Fruit fly (Drosophila melanogaster) whole organism, embryonic: ENCODE data around the gene polo.

Source experiments
- Antp ChIP-seq: fragments of 200-800 bp; sonication (Bioruptor generic); optimal IDR thresholded peaks from 3 replicates; lab custom pipeline; 2016; ENCODE audit warnings: missing biosample characterization, missing genetic modification characterization
- CG10147 ChIP-seq: fragments of 200-800 bp; sonication (Bioruptor generic); optimal IDR thresholded peaks from 2 replicates; lab custom pipeline; 2019; ENCODE audit warnings: missing biosample characterization, mild to moderate bottlenecking, missing genetic modification characterization, moderate library complexity
- CG12219 ChIP-seq: fragments of 200-800 bp; sonication (Bioruptor generic); optimal IDR thresholded peaks from 3 replicates; lab custom pipeline; 2018; ENCODE audit warnings: missing biosample characterization, mild to moderate bottlenecking, missing genetic modification characterization
- CG13287 ChIP-seq: fragments of 200-800 bp; sonication (Bioruptor generic); IDR thresholded peaks from 2 replicates; pipeline ENCODE4 v1.3.6; 2022; ENCODE audit warnings: missing biosample characterization, missing genetic modification characterization; ENCODE audit not compliant: partially characterized antibody
- CG14667 ChIP-seq: fragments of 200-800 bp; sonication (Bioruptor generic); IDR thresholded peaks from 2 replicates; pipeline ENCODE4 v1.3.6; 2022; ENCODE audit warnings: missing biosample characterization, missing genetic modification characterization
- CG15479 ChIP-seq: fragments of 200-800 bp; sonication (Bioruptor generic); optimal IDR thresholded peaks from 3 replicates; lab custom pipeline; 2019; ENCODE audit warnings: missing biosample characterization, mild to moderate bottlenecking, missing genetic modification characterization, moderate library complexity
- CG16813 ChIP-seq: fragments of 200-800 bp; sonication (Bioruptor generic); IDR thresholded peaks from 3 replicates; pipeline ENCODE4 v1.3.6; 2022; ENCODE audit warnings: missing biosample characterization, missing genetic modification characterization; ENCODE audit not compliant: partially characterized antibody
- CG17568 ChIP-seq: fragments of 200-800 bp; sonication (Bioruptor generic); optimal IDR thresholded peaks from 2 replicates; lab custom pipeline; 2018; ENCODE audit warnings: missing biosample characterization, mild to moderate bottlenecking, missing genetic modification characterization, moderate library complexity
- CG18599 ChIP-seq: fragments of 200-800 bp; sonication (Bioruptor generic); optimal IDR thresholded peaks from 3 replicates; lab custom pipeline; 2017; ENCODE audit warnings: missing biosample characterization, missing genetic modification characterization, mild to moderate bottlenecking, moderate library complexity, missing genetic modification reagents
- CG30403 ChIP-seq: fragments of 200-800 bp; sonication (Bioruptor generic); optimal IDR thresholded peaks from 3 replicates; lab custom pipeline; 2016; ENCODE audit warnings: missing biosample characterization, missing genetic modification characterization
- CG31388 ChIP-seq: fragments of 200-800 bp; sonication (Bioruptor generic); optimal IDR thresholded peaks from 2 replicates; lab custom pipeline; 2016; ENCODE audit warnings: missing biosample characterization, missing genetic modification characterization
- CG32772 ChIP-seq: fragments of 200-800 bp; sonication (Bioruptor generic); IDR thresholded peaks from 2 replicates; pipeline ENCODE4 v1.3.6; 2022; ENCODE audit warnings: missing biosample characterization, missing genetic modification characterization
- CG3995 ChIP-seq: fragments of 200-800 bp; sonication (Bioruptor generic); optimal IDR thresholded peaks from 3 replicates; lab custom pipeline; 2016; ENCODE audit warnings: missing biosample characterization, missing genetic modification characterization
- CG4617 ChIP-seq: fragments of 200-800 bp; sonication (Bioruptor generic); optimal IDR thresholded peaks from 3 replicates; lab custom pipeline; 2016; ENCODE audit warnings: missing biosample characterization, missing genetic modification characterization, borderline replicate concordance
- CG6272 ChIP-seq: fragments of 200-800 bp; sonication (Bioruptor generic); IDR thresholded peaks from 2 replicates; pipeline ENCODE4 v1.3.6; 2022; ENCODE audit warnings: missing biosample characterization, missing genetic modification characterization
- CG7372 ChIP-seq: fragments of 200-800 bp; sonication (Bioruptor generic); IDR thresholded peaks from 2 replicates; pipeline ENCODE4 v1.3.6; 2022; ENCODE audit warnings: missing biosample characterization, missing genetic modification characterization
- Camta ChIP-seq: fragments of 200-800 bp; sonication (Bioruptor generic); optimal IDR thresholded peaks from 2 replicates; lab custom pipeline; 2016; ENCODE audit warnings: missing biosample characterization, missing genetic modification characterization
- CrebB ChIP-seq: fragments of 200-800 bp; sonication (Bioruptor generic); optimal IDR thresholded peaks from 3 replicates; lab custom pipeline; 2018; ENCODE audit warnings: missing biosample characterization, mild to moderate bottlenecking, missing genetic modification characterization
- Ets65A ChIP-seq: fragments of 200-800 bp; sonication (Bioruptor generic); peaks from one replicate; lab custom pipeline; 2016; ENCODE audit warnings: missing biosample characterization, missing genetic modification characterization
- Hand ChIP-seq: fragments of 200-800 bp; sonication (Bioruptor generic); optimal IDR thresholded peaks from 2 replicates; lab custom pipeline; 2017; ENCODE audit warnings: mild to moderate bottlenecking, missing biosample characterization, missing genetic modification reagents, missing genetic modification characterization
- Lhr ChIP-seq: fragments of 200-800 bp; sonication (Bioruptor generic); optimal IDR thresholded peaks from 3 replicates; lab custom pipeline; 2017; ENCODE audit warnings: mild to moderate bottlenecking, missing biosample characterization, missing genetic modification reagents, missing genetic modification characterization
- Max ChIP-seq: fragments of 200-800 bp; sonication (Bioruptor generic); optimal IDR thresholded peaks from 2 replicates; lab custom pipeline; 2016; ENCODE audit warnings: missing biosample characterization, mild to moderate bottlenecking, missing genetic modification characterization
- Myb ChIP-seq: fragments of 200-800 bp; sonication (Bioruptor generic); optimal IDR thresholded peaks from 2 replicates; lab custom pipeline; 2016; ENCODE audit warnings: missing biosample characterization, missing genetic modification characterization
- Rfx ChIP-seq: fragments of 200-800 bp; sonication (Bioruptor generic); IDR thresholded peaks from 2 replicates; pipeline ENCODE4 v1.3.6; 2022; ENCODE audit warnings: missing biosample characterization, missing genetic modification characterization
- Scr ChIP-seq: fragments of 200-800 bp; sonication (Bioruptor generic); IDR thresholded peaks from 2 replicates; pipeline ENCODE4 v1.3.6; 2022; ENCODE audit warnings: missing biosample characterization, missing genetic modification characterization; ENCODE audit not compliant: partially characterized antibody
- Spps ChIP-seq: fragments of 200-800 bp; sonication (Bioruptor generic); optimal IDR thresholded peaks from 2 replicates; lab custom pipeline; 2018; ENCODE audit warnings: missing biosample characterization, mild to moderate bottlenecking, missing genetic modification characterization
- Sry-δ ChIP-seq: fragments of 200-800 bp; sonication (Bioruptor generic); optimal IDR thresholded peaks from 2 replicates; lab custom pipeline; 2016; ENCODE audit warnings: missing biosample characterization, missing genetic modification characterization
- Usf ChIP-seq: fragments of 200-800 bp; sonication (Bioruptor generic); optimal IDR thresholded peaks from 2 replicates; lab custom pipeline; 2017; ENCODE audit warnings: missing genotype, missing biosample characterization, missing genetic modification characterization
- Xbp1 ChIP-seq: fragments of 200-800 bp; sonication (Bioruptor generic); optimal IDR thresholded peaks from 3 replicates; lab custom pipeline; 2016; ENCODE audit warnings: missing biosample characterization, mild to moderate bottlenecking, missing genetic modification characterization
- bab2 ChIP-seq: fragments of 200-800 bp; sonication (Bioruptor generic); optimal IDR thresholded peaks from 2 replicates; lab custom pipeline; 2016; ENCODE audit warnings: missing biosample characterization, missing genetic modification characterization
- bcd ChIP-seq: fragments of 200-800 bp; sonication (Bioruptor generic); optimal IDR thresholded peaks from 2 replicates; lab custom pipeline; 2017; ENCODE audit warnings: missing biosample characterization, mild to moderate bottlenecking, missing genetic modification characterization
- cas ChIP-seq: fragments of 200-800 bp; sonication (Bioruptor generic); IDR thresholded peaks from 2 replicates; pipeline ENCODE4 v1.3.6; 2022; ENCODE audit warnings: missing biosample characterization, missing genetic modification characterization
- chn ChIP-seq: fragments of 200-800 bp; sonication (Bioruptor generic); optimal IDR thresholded peaks from 2 replicates; lab custom pipeline; 2016; ENCODE audit warnings: missing biosample characterization, missing genetic modification characterization
- crc ChIP-seq: fragments of 200-800 bp; sonication (Bioruptor generic); optimal IDR thresholded peaks from 2 replicates; lab custom pipeline; 2016; ENCODE audit warnings: missing biosample characterization, missing genetic modification characterization
- da ChIP-seq: fragments of 200-800 bp; sonication (Bioruptor generic); optimal IDR thresholded peaks from 2 replicates; lab custom pipeline; 2016; ENCODE audit warnings: missing biosample characterization, missing genetic modification characterization
- en ChIP-seq: fragments of 200-800 bp; sonication (Bioruptor generic); optimal IDR thresholded peaks from 2 replicates; lab custom pipeline; 2016; ENCODE audit warnings: missing biosample characterization, missing genetic modification characterization
- fd102C ChIP-seq: fragments of 200-800 bp; sonication (Bioruptor generic); optimal IDR thresholded peaks from 2 replicates; lab custom pipeline; 2018; ENCODE audit warnings: missing biosample characterization, mild to moderate bottlenecking, missing genetic modification characterization, moderate library complexity
- gem ChIP-seq: fragments of 200-800 bp; sonication (Bioruptor generic); optimal IDR thresholded peaks from 2 replicates; lab custom pipeline; 2019; ENCODE audit warnings: missing biosample characterization, mild to moderate bottlenecking, missing genetic modification characterization, moderate library complexity
- ham ChIP-seq: fragments of 200-800 bp; sonication (Bioruptor generic); IDR thresholded peaks from 2 replicates; pipeline ENCODE4 v1.3.6; 2022; ENCODE audit warnings: missing biosample characterization, missing genetic modification characterization
- kay ChIP-seq: fragments of 200-800 bp; sonication (Bioruptor generic); optimal IDR thresholded peaks from 2 replicates; lab custom pipeline; 2016; ENCODE audit warnings: missing biosample characterization, missing genetic modification characterization
- org-1 ChIP-seq: fragments of 200-800 bp; sonication (Bioruptor generic); optimal IDR thresholded peaks from 2 replicates; lab custom pipeline; 2017; ENCODE audit warnings: missing biosample characterization, missing genetic modification characterization
- pfk ChIP-seq: fragments of 200-800 bp; sonication (Bioruptor generic); optimal IDR thresholded peaks from 2 replicates; lab custom pipeline; 2018; ENCODE audit warnings: missing biosample characterization, mild to moderate bottlenecking, missing genetic modification characterization, moderate library complexity
- pho ChIP-seq: fragments of 200-800 bp; sonication (Bioruptor generic); optimal IDR thresholded peaks from 2 replicates; lab custom pipeline; 2016; ENCODE audit warnings: missing biosample characterization, missing genetic modification characterization
- phol ChIP-seq: fragments of 200-800 bp; sonication (Bioruptor generic); optimal IDR thresholded peaks from 3 replicates; lab custom pipeline; 2018; ENCODE audit warnings: missing biosample characterization, mild to moderate bottlenecking, missing genetic modification characterization, moderate library complexity
- sc ChIP-seq, 3 experiments: fragments of >200 bp in 2 of 3; fragments of 200-800 bp in 1 of 3; sonication (Bioruptor generic) in 1 of 3; optimal IDR thresholded peaks; 2 replicates in 2 of 3; 3 replicates in 1 of 3; lab custom pipeline; 2017; ENCODE audit warnings: mild to moderate bottlenecking in 1 of 3, missing biosample characterization in 1 of 3, missing genetic modification characterization in 1 of 3, missing genetic modification reagents in 1 of 3
- sens-2 ChIP-seq: fragments of 200-800 bp; sonication (Bioruptor generic); IDR thresholded peaks from 2 replicates; pipeline ENCODE4 v1.3.6; 2022; ENCODE audit warnings: missing biosample characterization, missing genetic modification characterization
- sqz ChIP-seq: fragments of 200-800 bp; sonication (Bioruptor generic); optimal IDR thresholded peaks from 3 replicates; lab custom pipeline; 2018; ENCODE audit warnings: missing biosample characterization, mild to moderate bottlenecking, missing genetic modification characterization
- tna ChIP-seq: fragments of 200-800 bp; sonication (Bioruptor generic); IDR thresholded peaks from 2 replicates; pipeline ENCODE4 v1.3.6; 2022; ENCODE audit warnings: missing biosample characterization, missing genetic modification characterization; ENCODE audit not compliant: partially characterized antibody
- trem ChIP-seq: fragments of 200-800 bp; optimal IDR thresholded peaks from 3 replicates; lab custom pipeline; 2019; ENCODE audit warnings: missing biosample characterization, mild to moderate bottlenecking, missing genetic modification characterization, moderate library complexity

polo gene

DNA sequence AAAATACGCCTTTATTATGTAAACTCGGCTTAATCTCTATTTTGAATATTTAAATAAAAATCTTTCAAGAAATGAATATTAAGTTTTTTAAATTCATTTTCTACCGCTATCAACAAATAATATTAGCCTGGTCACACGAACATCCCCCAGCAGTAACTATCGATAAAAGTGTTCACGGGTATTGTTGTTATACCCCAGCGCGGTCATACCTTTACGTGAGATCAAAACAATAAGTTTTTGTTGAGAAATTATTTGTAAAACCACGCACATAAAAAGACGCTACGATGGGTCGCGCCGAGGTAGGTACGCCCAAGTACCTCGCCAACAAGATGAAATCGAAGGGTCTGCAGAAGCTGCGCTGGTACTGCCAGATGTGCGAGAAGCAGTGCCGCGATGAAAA, 47.2 kb downstream of the polo start, which contains the start of gene kin17 (continued):
- TF ChIP-seq CG18599 (no peak), CG3995 (GFP tag; lab: Kevin White, UChicago) (no peak), CG4617 (GFP tag; lab: Kevin White, UChicago) (peak; percentile 68), CG17568 (no peak), org-1 (GFP tag; lab: Kevin White, UChicago) (no peak), sc (optimal IDR thresholded peaks at IDR 0.05; lab: Kevin White, UChicago) (no peak), sc (GFP tag; optimal IDR thresholded peaks at IDR 0.05; lab: Kevin White, UChicago) (no peak), Xbp1 (GFP tag; lab: Kevin White, UChicago) (no peak), CG16813 (GFP tag; lab: Robert Waterston, UW) (peak; percentile 71), CG14667 (GFP tag; lab: Robert Waterston, UW) (no peak), Scr (GFP tag; lab: Robert Waterston, UW) (peak; percentile 75), crc (GFP tag; lab: Kevin White, UChicago) (no peak), pho (GFP tag; lab: Kevin White, UChicago) (no peak), ham (no peak), Lhr (GFP tag; lab: Kevin White, UChicago) (no peak), cas (GFP tag; lab: Robert Waterston, UW) (no peak), pfk (GFP tag; lab: Kevin White, UChicago) (no peak), CG30403 (GFP tag; lab: Kevin White, UChicago) (no peak), CG6272 (GFP tag; lab: Robert Waterston, UW) (no peak), bab2 (GFP tag; lab: Kevin White, UChicago) (no peak), chn (GFP tag; lab: Kevin White, UChicago) (no peak), sqz (GFP tag; lab: Kevin White, UChicago) (no peak), CG15479 (no peak)
- TF ChIP-seq, all 482 proteins: peak for 52

DNA sequence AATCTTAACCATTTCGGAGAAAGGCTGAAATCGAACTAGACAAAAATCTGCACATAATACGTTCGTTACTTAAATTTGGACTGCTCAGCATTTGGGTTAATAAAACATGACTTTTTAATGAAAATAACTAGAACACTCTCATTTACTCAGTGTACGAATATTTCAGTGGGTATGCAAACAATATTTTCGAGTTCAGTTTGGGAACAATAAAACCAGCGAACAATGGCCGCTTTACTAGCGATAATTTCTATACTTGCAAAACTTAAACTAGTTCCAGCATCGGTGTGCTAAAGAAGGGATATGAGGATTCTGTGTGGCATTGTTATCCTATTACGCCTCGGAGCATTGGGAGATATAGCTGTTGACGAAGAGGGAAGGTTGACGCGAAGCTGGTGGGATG, 48.8 kb downstream of the polo start, which contains the start of gene CG5665:
CG5665 (plus strand) TSS at position 301 of the 400 bp plus-strand sequence.
- TF ChIP-seq Ets65A (GFP tag; lab: Kevin White, UChicago) (peak; percentile 27), Usf (no peak)

DNA sequence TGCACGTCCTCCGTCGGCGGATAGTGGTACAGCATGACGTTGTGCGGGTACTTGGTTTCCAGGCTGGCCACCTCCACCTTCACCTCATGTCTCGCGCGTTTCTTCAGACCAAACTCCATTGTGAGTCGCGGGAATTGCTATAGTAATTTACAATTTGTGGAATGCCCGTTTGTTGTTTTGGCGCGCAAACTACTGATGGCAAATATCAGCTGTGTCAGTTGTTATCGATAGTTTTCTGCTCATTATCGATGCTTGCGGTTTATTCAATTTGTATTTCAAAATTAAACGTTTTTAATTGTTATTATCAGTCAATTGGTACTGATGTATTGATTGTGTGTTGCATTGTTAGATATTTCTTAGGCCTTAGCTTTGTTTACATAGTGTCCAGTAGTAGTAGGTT, 51.9 kb downstream of the polo start, which contains the start of gene Prim2:
Prim2 (minus strand) TSS at position 197 of the 400 bp plus-strand sequence.
- no peak for TF ChIP-seq Hand (GFP tag; lab: Kevin White, UChicago)
- no peak for TF ChIP-seq Rfx (GFP tag; lab: Robert Waterston, UW)
- TF ChIP-seq CG10147 (GFP tag; lab: Kevin White, UChicago) = no peak
- TF ChIP-seq Antp (GFP tag; lab: Kevin White, UChicago) = no peak
- peak; percentile 88 for TF ChIP-seq Sry-δ (GFP tag; lab: Kevin White, UChicago)
- TF ChIP-seq fd102C (GFP tag; lab: Kevin White, UChicago) = no peak
- TF ChIP-seq CG31388 (GFP tag; lab: Kevin White, UChicago) = no peak
- TF ChIP-seq Camta (GFP tag; lab: Kevin White, UChicago) = no peak
- no peak for TF ChIP-seq bcd (GFP tag; lab: Kevin White, UChicago)
- TF ChIP-seq en (GFP tag; lab: Kevin White, UChicago) = no peak
- peak; percentile 79 for TF ChIP-seq CG13287 (GFP tag; lab: Robert Waterston, UW)
- TF ChIP-seq CrebB (tag; lab: Kevin White, UChicago) = no peak
- TF ChIP-seq CG7372 (GFP tag; lab: Robert Waterston, UW) = no peak
- TF ChIP-seq tna (GFP tag; lab: Robert Waterston, UW) = peak; percentile 43; the same call in 1 of the 2 replicates
- TF ChIP-seq sens-2 (GFP tag; lab: Robert Waterston, UW) = no peak
- TF ChIP-seq gem (tag; lab: Kevin White, UChicago) = no peak
- TF ChIP-seq da = no peak
- TF ChIP-seq CG32772 = no peak
- no peak for TF ChIP-seq Max (GFP tag; lab: Kevin White, UChicago)
- TF ChIP-seq CG12219 (GFP tag; lab: Kevin White, UChicago) = no peak
- TF ChIP-seq trem = peak; percentile 81
- no peak for TF ChIP-seq Spps (tag; lab: Kevin White, UChicago)
- no peak for TF ChIP-seq kay
- TF ChIP-seq Myb (GFP tag; lab: Kevin White, UChicago) = peak; percentile 93
- no peak for TF ChIP-seq phol (tag; lab: Kevin White, UChicago)
